Fruit fly (Drosophila melanogaster) whole organism, embryonic: ENCODE results near the gene Cpr65Av.

Experiments
- CG13296 ChIP-seq: fragments of 200-800 bp; sonication (Bioruptor generic); optimal IDR thresholded peaks from 3 replicates; lab custom pipeline; 2018; ENCODE audit warnings: missing biosample characterization, mild to moderate bottlenecking, missing genetic modification characterization
- CG3065 ChIP-seq: fragments of 200-800 bp; sonication (Bioruptor generic); optimal IDR thresholded peaks from 2 replicates; lab custom pipeline; 2016; ENCODE audit warnings: missing biosample characterization, missing genetic modification characterization
- CG3281 ChIP-seq: fragments of 200-800 bp; sonication (Bioruptor generic); optimal IDR thresholded peaks from 3 replicates; lab custom pipeline; 2017; ENCODE audit warnings: missing biosample characterization, mild to moderate bottlenecking, missing genetic modification characterization
- CG3847 ChIP-seq: fragments of 200-800 bp; sonication (Bioruptor generic); IDR thresholded peaks from 2 replicates; pipeline ENCODE4 v1.3.6; 2022; ENCODE audit warnings: missing biosample characterization, missing genetic modification characterization
- Fer1 ChIP-seq: fragments of 200-800 bp; sonication (Bioruptor generic); optimal IDR thresholded peaks from 2 replicates; lab custom pipeline; 2017; ENCODE audit warnings: missing biosample characterization, mild to moderate bottlenecking, missing genetic modification characterization
- Rfx ChIP-seq: fragments of 200-800 bp; sonication (Bioruptor generic); IDR thresholded peaks from 2 replicates; pipeline ENCODE4 v1.3.6; 2022; ENCODE audit warnings: missing biosample characterization, missing genetic modification characterization
- croc ChIP-seq: fragments of 200-800 bp; sonication (Bioruptor generic); conservative IDR thresholded peaks from 3 replicates; pipeline ENCODE4 v1.3.6; 2022; ENCODE audit warnings: missing biosample characterization, missing genetic modification characterization
- disco-r ChIP-seq: fragments of 200-800 bp; sonication (Bioruptor generic); optimal IDR thresholded peaks from 2 replicates; lab custom pipeline; 2016; ENCODE audit warnings: missing biosample characterization, missing genetic modification characterization
- fru ChIP-seq: fragments of >200 bp; optimal IDR thresholded peaks from 2 replicates; lab custom pipeline; 2017
- kay ChIP-seq: fragments of 200-800 bp; sonication (Bioruptor generic); optimal IDR thresholded peaks from 2 replicates; lab custom pipeline; 2016; ENCODE audit warnings: missing biosample characterization, missing genetic modification characterization

DNA sequence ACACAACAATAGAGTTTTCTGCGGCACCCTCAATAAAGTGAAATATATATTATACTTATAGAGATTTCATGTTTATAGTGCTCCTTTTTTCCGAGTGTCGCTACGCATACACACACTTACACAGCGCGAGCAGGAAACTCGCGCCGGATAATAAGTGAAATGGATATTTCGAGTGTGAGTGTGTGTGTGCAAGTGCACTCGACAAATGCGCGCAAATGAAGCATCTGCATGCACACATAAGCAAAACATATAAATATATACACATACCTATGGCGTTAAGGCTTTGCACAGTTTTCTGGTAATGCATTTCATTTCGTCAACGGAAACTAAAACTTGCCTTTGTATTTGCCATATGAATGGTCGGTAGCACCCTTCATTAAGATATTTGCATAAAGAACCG, 24.3 kb downstream of the Cpr65Av start:
- TF ChIP-seq kay (GFP tag; lab: Kevin White, UChicago) (no peak), fru (lab: Kevin White, UChicago) (no peak), CG3281 (no peak), Rfx (GFP tag; lab: Robert Waterston, UW) (no peak), disco-r (GFP tag; lab: Kevin White, UChicago) (no peak), CG3065 (GFP tag; lab: Kevin White, UChicago) (no peak), CG13296 (GFP tag; lab: Kevin White, UChicago) (no peak), croc (GFP tag; lab: Robert Waterston, UW) (no peak), Fer1 (GFP tag; lab: Kevin White, UChicago) (no peak), CG3847 (no peak)
